Fruit fly (Drosophila melanogaster) whole organism, prepupa: ENCODE data around the gene nis.

Source experiments
- CG10669 ChIP-seq: fragments of 200-800 bp; sonication (Bioruptor generic); optimal IDR thresholded peaks from 3 replicates; lab custom pipeline; 2018; ENCODE audit warnings: missing biosample characterization, mild to moderate bottlenecking, missing genetic modification characterization, moderate library complexity
- CG11294 ChIP-seq: fragments of 200-800 bp; sonication (Bioruptor generic); IDR thresholded peaks from 2 replicates; pipeline ENCODE4 v1.3.6; 2022; ENCODE audit warnings: missing biosample characterization, missing genetic modification characterization
- CG15336 ChIP-seq: fragments of 200-800 bp; sonication (Bioruptor generic); IDR thresholded peaks from 2 replicates; pipeline ENCODE4 v1.3.6; 2022; ENCODE audit warnings: missing biosample characterization, missing genetic modification characterization
- CG1621 ChIP-seq: fragments of 200-800 bp; sonication (Bioruptor generic); optimal IDR thresholded peaks from 3 replicates; lab custom pipeline; 2018; ENCODE audit warnings: missing biosample characterization, mild to moderate bottlenecking, missing genetic modification characterization
- CG16779 ChIP-seq: fragments of 200-800 bp; sonication (Bioruptor generic); optimal IDR thresholded peaks from 3 replicates; lab custom pipeline; 2017; ENCODE audit warnings: missing biosample characterization, mild to moderate bottlenecking, missing genetic modification characterization
- CG31627 ChIP-seq: fragments of 200-800 bp; sonication (Bioruptor generic); optimal IDR thresholded peaks from 3 replicates; lab custom pipeline; 2016; ENCODE audit warnings: missing biosample characterization, missing genetic modification characterization
- CG32006 ChIP-seq: fragments of 200-800 bp; sonication (Bioruptor generic); optimal IDR thresholded peaks from 3 replicates; lab custom pipeline; 2017; ENCODE audit warnings: missing biosample characterization, mild to moderate bottlenecking, missing genetic modification characterization
- CG3919 ChIP-seq: fragments of 200-800 bp; sonication (Bioruptor generic); optimal IDR thresholded peaks from 3 replicates; lab custom pipeline; 2016; ENCODE audit warnings: missing biosample characterization, missing genetic modification characterization
- CG6163 ChIP-seq: fragments of 200-800 bp; sonication (Bioruptor generic); IDR thresholded peaks from 3 replicates; pipeline ENCODE4 v1.3.6; 2022; ENCODE audit warnings: missing biosample characterization, missing genetic modification characterization
- CG6276 ChIP-seq: fragments of 200-800 bp; sonication (Bioruptor generic); optimal IDR thresholded peaks from 2 replicates; lab custom pipeline; 2017; ENCODE audit warnings: missing biosample characterization, mild to moderate bottlenecking, missing genetic modification characterization
- CG8119 ChIP-seq: fragments of 200-800 bp; sonication (Bioruptor generic); IDR thresholded peaks from 3 replicates; pipeline ENCODE4 v1.3.6; 2022; ENCODE audit warnings: missing biosample characterization, missing genetic modification characterization
- Eip78C ChIP-seq: fragments of 200-800 bp; sonication (Bioruptor generic); peaks from one replicate; lab custom pipeline; 2016; ENCODE audit warnings: missing biosample characterization, missing genetic modification characterization
- Eip93F ChIP-seq: fragments of 200-800 bp; sonication (Bioruptor generic); optimal IDR thresholded peaks from 2 replicates; lab custom pipeline; 2016; ENCODE audit warnings: missing biosample characterization, mild to moderate bottlenecking, missing genetic modification characterization
- Ets21C ChIP-seq: fragments of 200-800 bp; sonication (Bioruptor generic); optimal IDR thresholded peaks from 3 replicates; lab custom pipeline; 2016; ENCODE audit warnings: missing biosample characterization, missing genetic modification characterization
- Ets96B ChIP-seq: fragments of 200-800 bp; optimal IDR thresholded peaks from 2 replicates; lab custom pipeline; 2019; ENCODE audit warnings: missing biosample characterization, mild to moderate bottlenecking, missing genetic modification characterization, moderate library complexity
- Gug ChIP-seq: fragments of 200-800 bp; sonication (Bioruptor generic); IDR thresholded peaks from 2 replicates; pipeline ENCODE4 v1.3.6; 2022; ENCODE audit warnings: missing biosample characterization, missing genetic modification characterization
- Hr38 ChIP-seq: sonication (Bioruptor generic); optimal IDR thresholded peaks from 2 replicates; lab custom pipeline; 2016; ENCODE audit warnings: missing biosample characterization, missing genetic modification characterization
- Hr4 ChIP-seq: fragments of 200-800 bp; sonication (Bioruptor generic); optimal IDR thresholded peaks from 3 replicates; lab custom pipeline; 2016; ENCODE audit warnings: missing biosample characterization, missing genetic modification characterization
- Lpt ChIP-seq: fragments of 200-800 bp; sonication (Bioruptor generic); optimal IDR thresholded peaks from 3 replicates; lab custom pipeline; 2016; ENCODE audit warnings: missing biosample characterization, missing genetic modification characterization
- Sox14 ChIP-seq: fragments of 200-800 bp; sonication (Bioruptor generic); optimal IDR thresholded peaks from 3 replicates; lab custom pipeline; 2016; ENCODE audit warnings: missing biosample characterization, missing genetic modification characterization
- dac ChIP-seq: fragments of 200-800 bp; sonication (Bioruptor generic); optimal IDR thresholded peaks from 2 replicates; lab custom pipeline; 2017; ENCODE audit warnings: missing biosample characterization, mild to moderate bottlenecking, missing genetic modification characterization
- eg ChIP-seq: fragments of 200-800 bp; sonication (Bioruptor generic); IDR thresholded peaks from 3 replicates; pipeline ENCODE4 v1.3.6; 2022; ENCODE audit warnings: missing biosample characterization, missing genetic modification characterization
- esn ChIP-seq: fragments of 200-800 bp; sonication (Bioruptor generic); optimal IDR thresholded peaks from 2 replicates; lab custom pipeline; 2016; ENCODE audit warnings: missing biosample characterization, mild to moderate bottlenecking, missing genetic modification characterization, moderate library complexity
- fkh ChIP-seq: fragments of 200-800 bp; sonication (Bioruptor generic); optimal IDR thresholded peaks from 3 replicates; lab custom pipeline; 2017; ENCODE audit warnings: missing biosample characterization, mild to moderate bottlenecking, missing genetic modification characterization, moderate library complexity
- lz ChIP-seq: fragments of 200-800 bp; sonication (Bioruptor generic); optimal IDR thresholded peaks from 3 replicates; lab custom pipeline; 2016; ENCODE audit warnings: missing biosample characterization, missing genetic modification characterization
- net ChIP-seq: fragments of 200-800 bp; sonication (Bioruptor generic); optimal IDR thresholded peaks from 3 replicates; lab custom pipeline; 2016; ENCODE audit warnings: missing biosample characterization, missing genetic modification characterization
- pdm3 ChIP-seq: fragments of 200-800 bp; sonication (Bioruptor generic); optimal IDR thresholded peaks from 3 replicates; lab custom pipeline; 2016; ENCODE audit warnings: missing biosample characterization, missing genetic modification characterization
- ss ChIP-seq, 2 experiments: fragments of 200-800 bp; sonication (Bioruptor generic); optimal IDR thresholded peaks; 2 replicates in 1 of 2; 3 replicates in 1 of 2; lab custom pipeline; 2017 to 2018; ENCODE audit warnings: mild to moderate bottlenecking in 2 of 2, missing biosample characterization in 2 of 2, missing genetic modification characterization in 2 of 2, moderate library complexity in 1 of 2
- svp ChIP-seq: fragments of 200-800 bp; sonication (Bioruptor generic); peaks from one replicate; lab custom pipeline; 2016; ENCODE audit warnings: missing biosample characterization, missing genetic modification characterization
- vri ChIP-seq: fragments of 200-800 bp; sonication (Bioruptor generic); optimal IDR thresholded peaks from 3 replicates; lab custom pipeline; 2016; ENCODE audit warnings: missing biosample characterization, mild to moderate bottlenecking, missing genetic modification characterization

The nis gene

dm6 chr2L:1547860-1548259 lies 39.1 kb downstream of the nis start:
- TF ChIP-seq CG16779, result no peak
- no peak for TF ChIP-seq vri (GFP tag; lab: Kevin White, UChicago)
- TF ChIP-seq Hr4, result no peak
- no peak for TF ChIP-seq net
- no peak for TF ChIP-seq Hr38 (GFP tag; lab: Kevin White, UChicago)
- no peak for TF ChIP-seq CG8119
- TF ChIP-seq CG10669 (GFP tag; lab: Kevin White, UChicago), result no peak
- no peak for TF ChIP-seq CG32006 (GFP tag; lab: Kevin White, UChicago)
- TF ChIP-seq Sox14 (GFP tag; lab: Kevin White, UChicago), result no peak

dm6 chr2L:1538132-1538531 lies 48.8 kb downstream of the nis start:
- peak; percentile 65 for TF ChIP-seq CG15336 (GFP tag; lab: Robert Waterston, UW)
- TF ChIP-seq Ets21C, result no peak
- TF ChIP-seq eg (GFP tag; lab: Robert Waterston, UW), result 0 out of 3 replicates have a peak, but pooled peaks have one; percentile 45
- peak; percentile 22 for TF ChIP-seq CG6276 (GFP tag; lab: Kevin White, UChicago)
- TF ChIP-seq CG31627, result no peak
- TF ChIP-seq svp, result no peak
- peak; percentile 68 for TF ChIP-seq Eip78C (GFP tag; lab: Kevin White, UChicago)
- TF ChIP-seq CG8119, result 0 out of 3 replicates have a peak, but pooled peaks have one; percentile 36
- TF ChIP-seq CG3919 (GFP tag; lab: Kevin White, UChicago), result peak; percentile 20
- TF ChIP-seq Lpt (GFP tag; lab: Kevin White, UChicago), result no peak
- TF ChIP-seq lz (GFP tag; lab: Kevin White, UChicago), result no peak
- TF ChIP-seq CG6163 (GFP tag; lab: Robert Waterston, UW), result peak; percentile 43; the same call in 1 of the 3 replicates
- peak; percentile 61 for TF ChIP-seq CG32006 (GFP tag; lab: Kevin White, UChicago)
- TF ChIP-seq, all 60 proteins: peak for 8

DNA sequence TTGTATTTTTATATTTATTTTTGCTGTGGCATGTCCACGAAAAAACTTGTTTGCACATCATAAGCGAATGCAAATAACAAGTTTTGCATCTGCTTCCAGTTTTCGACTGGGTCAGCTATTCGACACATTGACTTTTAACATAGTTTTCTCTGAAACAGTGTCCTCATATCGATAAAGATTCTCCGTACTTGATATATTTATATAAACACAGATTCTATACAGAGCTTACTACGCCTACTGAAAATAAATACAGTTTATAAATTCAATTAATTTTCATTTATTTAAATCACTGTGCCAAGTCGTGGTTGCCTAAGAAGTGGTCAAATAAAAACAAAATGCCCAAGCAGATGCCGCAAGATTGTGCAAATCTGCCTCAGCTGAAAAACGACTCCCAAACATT lies 51.7 kb downstream of the nis start:
- 0 out of 3 replicates have a peak, but pooled peaks have one; percentile 16 for TF ChIP-seq CG8119
- TF ChIP-seq CG1621 (tag; lab: Kevin White, UChicago), result no peak
- TF ChIP-seq CG32006 (GFP tag; lab: Kevin White, UChicago), result peak; percentile 34
- no peak for TF ChIP-seq Ets21C
- no peak for TF ChIP-seq dac (GFP tag; lab: Kevin White, UChicago)
- TF ChIP-seq CG11294 (GFP tag; lab: Robert Waterston, UW), result no peak
- no peak for TF ChIP-seq pdm3
- no peak for TF ChIP-seq esn (GFP tag; lab: Kevin White, UChicago)
- TF ChIP-seq ss (GFP tag; optimal IDR thresholded peaks at IDR 0.05; lab: Kevin White, UChicago), result no peak
- TF ChIP-seq Hr4, result peak; percentile 10
- TF ChIP-seq CG6276 (GFP tag; lab: Kevin White, UChicago), result peak; percentile 62
- TF ChIP-seq CG6163 (GFP tag; lab: Robert Waterston, UW), result 0 out of 3 replicates have a peak, but pooled peaks have one; percentile 14
- TF ChIP-seq Gug (GFP tag; lab: Robert Waterston, UW), result 0 out of 2 replicates have a peak, but pooled peaks have one; percentile 8
- peak; percentile 77 for TF ChIP-seq eg (GFP tag; lab: Robert Waterston, UW)
- TF ChIP-seq CG15336 (GFP tag; lab: Robert Waterston, UW), result no peak
- TF ChIP-seq fkh, result no peak
- no peak for TF ChIP-seq CG16779
- TF ChIP-seq Sox14 (GFP tag; lab: Kevin White, UChicago), result no peak
- TF ChIP-seq Ets96B, result no peak
- TF ChIP-seq Eip78C (GFP tag; lab: Kevin White, UChicago), result peak; percentile 18
- TF ChIP-seq Eip93F (GFP tag; lab: Kevin White, UChicago), result no peak
